Worm (Caenorhabditis elegans) whole organism, L4 larva: Measurements from ENCODE around the gene brf-1.
A peak's percentile ranks its signal among the peaks of the same experiment; 100 is the strongest.

Source experiments
- F10B5.3 ChIP-seq: sonication (generic microtip); optimal IDR thresholded peaks from 2 replicates; lab custom pipeline; 2016; ENCODE audit warnings: mild to moderate bottlenecking, missing genetic modification characterization, missing compliant biosample characterization
- F26F4.8 ChIP-seq: fragments of 200-800 bp; sonication (Bioruptor generic); conservative IDR thresholded peaks from 2 replicates; pipeline ENCODE4 v1.3.6; 2022; ENCODE audit warnings: missing genetic modification characterization, missing compliant biosample characterization
- F37D6.2 ChIP-seq: sonication (generic microtip); optimal IDR thresholded peaks from 2 replicates; lab custom pipeline; 2016; ENCODE audit warnings: mild to moderate bottlenecking, missing genetic modification characterization, missing compliant biosample characterization
- Y75B8A.6 ChIP-seq: fragments of 200-800 bp; sonication (Bioruptor generic); IDR thresholded peaks from 2 replicates; pipeline ENCODE4 v1.3.6; 2022; ENCODE audit warnings: missing genetic modification reagents, missing genetic modification characterization, missing compliant biosample characterization
- aha-1 ChIP-seq: fragments of 150-350 bp; peaks from one replicate; lab custom pipeline; 2014; ENCODE audit warnings: missing biosample characterization, missing genetic modification characterization
- aly-2 ChIP-seq: sonication (generic microtip); optimal IDR thresholded peaks from 2 replicates; lab custom pipeline; 2018; ENCODE audit warnings: missing biosample characterization, missing genetic modification characterization
- ceh-44 ChIP-seq: fragments of 200-800 bp; sonication (Bioruptor generic); IDR thresholded peaks from 2 replicates; pipeline ENCODE4 v1.3.6; 2022; ENCODE audit warnings: missing genetic modification reagents, missing genetic modification characterization, missing compliant biosample characterization
- ces-1 ChIP-seq: fragments of 150-350 bp; sonication (generic microtip); optimal IDR thresholded peaks from 4 replicates; lab custom pipeline; 2014; ENCODE audit warnings: missing biosample characterization, missing genetic modification reagents, missing genetic modification characterization
- cey-2 ChIP-seq: sonication (generic microtip); optimal IDR thresholded peaks from 3 replicates; lab custom pipeline; 2017; ENCODE audit warnings: missing genetic modification characterization, mild to moderate bottlenecking, missing compliant biosample characterization, antibody characterized with exemption, borderline replicate concordance; ENCODE audit not compliant: insufficient read depth
- daf-12 ChIP-seq: fragments of 150-350 bp; optimal IDR thresholded peaks from 2 replicates; lab custom pipeline; 2014; ENCODE audit warnings: missing biosample characterization, missing genetic modification reagents, missing genetic modification characterization
- daf-16 ChIP-seq, 3 experiments: sonication (generic microtip); optimal IDR thresholded peaks; 2 replicates each; lab custom pipeline; 2016 to 2017; ENCODE audit warnings: missing genetic modification characterization in 3 of 3, missing genetic modification reagents in 3 of 3, mild to moderate bottlenecking in 2 of 3, missing compliant biosample characterization in 2 of 3, missing biosample characterization in 1 of 3, moderate library complexity in 1 of 3
- daf-8 ChIP-seq: fragments of 200-800 bp; sonication (Bioruptor generic); IDR thresholded peaks from 2 replicates; pipeline ENCODE4 v1.3.6; 2022; ENCODE audit warnings: missing genetic modification characterization, missing compliant biosample characterization
- dmd-6 ChIP-seq: fragments of 200-800 bp; sonication (Bioruptor generic); IDR thresholded peaks from 2 replicates; pipeline ENCODE4 v1.3.6; 2022; ENCODE audit warnings: missing genetic modification reagents, missing genetic modification characterization, missing compliant biosample characterization
- duxl-1 ChIP-seq: sonication (generic microtip); optimal IDR thresholded peaks from 2 replicates; lab custom pipeline; 2016; ENCODE audit warnings: mild to moderate bottlenecking, missing genetic modification characterization, moderate library complexity, missing compliant biosample characterization; ENCODE audit not compliant: poor library complexity
- gei-8 ChIP-seq: fragments of 200-800 bp; sonication (Bioruptor generic); optimal IDR thresholded peaks from 2 replicates; lab custom pipeline; 2018; ENCODE audit warnings: mild to moderate bottlenecking, missing genetic modification characterization, missing compliant biosample characterization
- hif-1 ChIP-seq, 2 experiments: sonication (generic microtip); optimal IDR thresholded peaks; 2 replicates each; lab custom pipeline; 2016 to 2017; ENCODE audit warnings: missing compliant biosample characterization in 2 of 2, missing genetic modification characterization in 2 of 2, missing genetic modification reagents in 2 of 2, missing genotype in 2 of 2, mild to moderate bottlenecking in 1 of 2
- hlh-11 ChIP-seq: fragments of 200-800 bp; sonication (Bioruptor generic); optimal IDR thresholded peaks from 2 replicates; lab custom pipeline; 2018; ENCODE audit warnings: mild to moderate bottlenecking, missing genetic modification characterization, missing compliant biosample characterization
- hlh-30 ChIP-seq: sonication (generic microtip); optimal IDR thresholded peaks from 2 replicates; lab custom pipeline; 2017; ENCODE audit warnings: antibody characterized with exemption, mild to moderate bottlenecking, missing genetic modification characterization, missing compliant biosample characterization; ENCODE audit not compliant: insufficient read depth
- hmg-1.1 ChIP-seq: fragments of 200-800 bp; sonication (Bioruptor generic); IDR thresholded peaks from 2 replicates; pipeline ENCODE4 v1.3.6; 2022; ENCODE audit warnings: missing genetic modification reagents, missing genetic modification characterization, missing compliant biosample characterization
- lin-15B ChIP-seq: fragments of 150-350 bp; sonication (generic microtip); optimal IDR thresholded peaks from 3 replicates; lab custom pipeline; 2014; ENCODE audit warnings: missing biosample characterization, missing genetic modification characterization
- lin-38 ChIP-seq: fragments of 200-800 bp; sonication (Bioruptor generic); IDR thresholded peaks from 2 replicates; pipeline ENCODE4 v1.3.6; 2022; ENCODE audit warnings: missing genetic modification reagents, missing genetic modification characterization, missing compliant biosample characterization
- lsy-2 ChIP-seq, 2 experiments: fragments of 150-350 bp in 1 of 2; sonication (generic microtip) in 1 of 2; optimal IDR thresholded peaks; 2 replicates each; lab custom pipeline; 2014 to 2017; ENCODE audit warnings: missing biosample characterization in 2 of 2, missing genetic modification characterization in 2 of 2
- mdl-1 ChIP-seq, 2 experiments: fragments of 150-350 bp in 1 of 2; sonication (generic microtip) in 1 of 2; optimal IDR thresholded peaks; 2 replicates each; lab custom pipeline; 2014 to 2017; ENCODE audit warnings: missing biosample characterization in 2 of 2, missing genetic modification characterization in 2 of 2
- mxl-3 ChIP-seq: fragments of 200-800 bp; sonication (Bioruptor generic); optimal IDR thresholded peaks from 2 replicates; lab custom pipeline; 2018; ENCODE audit warnings: mild to moderate bottlenecking, missing genetic modification characterization, missing compliant biosample characterization
- nhr-237 ChIP-seq: sonication (generic microtip); optimal IDR thresholded peaks from 2 replicates; lab custom pipeline; 2017; ENCODE audit warnings: missing biosample characterization, missing genetic modification characterization
- nhr-25 ChIP-seq: sonication (generic microtip); optimal IDR thresholded peaks from 2 replicates; lab custom pipeline; 2017; ENCODE audit warnings: missing genetic modification characterization, mild to moderate bottlenecking, missing compliant biosample characterization, antibody characterized with exemption, moderate library complexity, borderline replicate concordance; ENCODE audit not compliant: insufficient read depth
- nhr-28 ChIP-seq: fragments of 150-350 bp; optimal IDR thresholded peaks from 2 replicates; lab custom pipeline; 2014; ENCODE audit warnings: missing biosample characterization, missing genetic modification characterization
- nhr-77 ChIP-seq: fragments of 150-350 bp; optimal IDR thresholded peaks from 2 replicates; lab custom pipeline; 2014; ENCODE audit warnings: missing biosample characterization, missing genetic modification characterization
- pqm-1 ChIP-seq: sonication (generic microtip); optimal IDR thresholded peaks from 2 replicates; lab custom pipeline; 2017; ENCODE audit warnings: missing biosample characterization, missing genetic modification characterization
- skn-1 ChIP-seq: fragments of 150-350 bp; optimal IDR thresholded peaks from 2 replicates; lab custom pipeline; 2014; ENCODE audit warnings: missing biosample characterization, missing genetic modification characterization
- unc-130 ChIP-seq: sonication (generic microtip); optimal IDR thresholded peaks from 2 replicates; lab custom pipeline; 2016; ENCODE audit warnings: missing genetic modification reagents, missing genetic modification characterization, missing compliant biosample characterization
- unc-62 ChIP-seq, 3 experiments: fragments of 150-350 bp in 1 of 3; sonication (generic microtip); optimal IDR thresholded peaks in 2 of 3; peaks in 1 of 3; 1 replicate in 1 of 3; 2 replicates in 2 of 3; lab custom pipeline; 2014 to 2017; ENCODE audit warnings: missing biosample characterization in 3 of 3, missing genetic modification characterization in 3 of 3, missing genetic modification reagents in 3 of 3, missing genotype in 1 of 3
- zfp-2 ChIP-seq: sonication (generic microtip); optimal IDR thresholded peaks from 2 replicates; lab custom pipeline; 2016; ENCODE audit warnings: mild to moderate bottlenecking, missing genetic modification characterization, missing compliant biosample characterization
- zip-2 ChIP-seq: fragments of 150-350 bp; optimal IDR thresholded peaks from 2 replicates; lab custom pipeline; 2014; ENCODE audit warnings: missing biosample characterization, missing genetic modification characterization

Gene brf-1

ce11 chrII:7277925-7278324 lies 27.7 kb upstream of the brf-1 start (continued):
- no peak for TF ChIP-seq skn-1

- no peak for TF ChIP-seq hif-1 (tag; optimal IDR thresholded peaks at IDR 0.05; lab: Kevin White, UChicago)
- TF ChIP-seq hmg-1.1 = no peak
- peak; percentile 38 for TF ChIP-seq hlh-30
- TF ChIP-seq daf-8 (GFP tag; lab: Robert Waterston, UW) = no peak
- TF ChIP-seq lin-15B (tag; lab: Kevin White, UChicago) = no peak
- TF ChIP-seq lin-38 (GFP tag; lab: Robert Waterston, UW) = no peak
- peak in 1 of 2 experiments; percentile 63 for TF ChIP-seq unc-62 (GFP tag; optimal IDR thresholded peaks at IDR 0.05 in 1 of 2; lab: Kevin White, UChicago)
- no peak for TF ChIP-seq unc-62 (tag; optimal IDR thresholded peaks at IDR 0.05; lab: Kevin White, UChicago)
- TF ChIP-seq aha-1 (tag; lab: Kevin White, UChicago) = no peak
- TF ChIP-seq mdl-1 (tag; optimal IDR thresholded peaks at IDR 0.05; lab: Kevin White, UChicago) = peak in 1 of 2 experiments; percentile 67
- no peak for TF ChIP-seq unc-130 (GFP tag; lab: Kevin White, UChicago)
- no peak for TF ChIP-seq F26F4.8 (GFP tag; lab: Robert Waterston, UW)
- no peak for TF ChIP-seq nhr-25 (tag; lab: Kevin White, UChicago)
- no peak for TF ChIP-seq Y75B8A.6 (GFP tag; lab: Robert Waterston, UW)
- TF ChIP-seq F10B5.3 (tag; lab: Kevin White, UChicago) = no peak
- no peak for TF ChIP-seq lsy-2 (tag; optimal IDR thresholded peaks at IDR 0.05; lab: Kevin White, UChicago)
- no peak for TF ChIP-seq F37D6.2
- no peak for TF ChIP-seq aly-2 (tag; lab: Kevin White, UChicago)
- TF ChIP-seq ceh-44 (GFP tag; lab: Robert Waterston, UW) = no peak
- TF ChIP-seq zip-2 (tag; lab: Kevin White, UChicago) = no peak
- TF ChIP-seq hlh-11 (tag; lab: Kevin White, UChicago) = peak; percentile 51
- no peak for TF ChIP-seq duxl-1 (tag; lab: Kevin White, UChicago)
- TF ChIP-seq nhr-28 (tag; lab: Kevin White, UChicago) = peak; percentile 73
- TF ChIP-seq, all 104 proteins: peak for 5
Measured at ce11 chrII:7279808-7280207, 25.9 kb upstream of the brf-1 start.

- TF ChIP-seq daf-12 (tag; lab: Kevin White, UChicago) (no peak), unc-62 (GFP tag; optimal IDR thresholded peaks at IDR 0.05 in 1 of 2; lab: Kevin White, UChicago) (peak in 1 of 2 experiments; percentile 59), unc-62 (tag; optimal IDR thresholded peaks at IDR 0.05; lab: Kevin White, UChicago) (no peak), nhr-237 (tag; lab: Kevin White, UChicago) (no peak), hlh-30 (peak; percentile 46), zfp-2 (tag; lab: Kevin White, UChicago) (no peak), ces-1 (GFP tag; lab: Kevin White, UChicago) (no peak), mxl-3 (peak; percentile 29), skn-1 (no peak), nhr-28 (tag; lab: Kevin White, UChicago) (peak; percentile 82), daf-16 (GFP tag; optimal IDR thresholded peaks at IDR 0.05; lab: Kevin White, UChicago) (no peak), daf-16 (tag; optimal IDR thresholded peaks at IDR 0.05; lab: Kevin White, UChicago) (peak; percentile 3), dmd-6 (GFP tag; lab: Robert Waterston, UW) (peak; percentile 65), gei-8 (no peak), hlh-11 (tag; lab: Kevin White, UChicago) (peak; percentile 36), cey-2 (tag; lab: Kevin White, UChicago) (no peak), nhr-77 (tag; lab: Kevin White, UChicago) (no peak), mdl-1 (tag; optimal IDR thresholded peaks at IDR 0.05; lab: Kevin White, UChicago) (peak in 1 of 2 experiments; percentile 38), F37D6.2 (no peak), pqm-1 (tag; lab: Kevin White, UChicago) (peak; percentile 21)
Measured at ce11 chrII:7280584-7280983, 25.1 kb upstream of the brf-1 start.
